Worm (Caenorhabditis elegans): ENCODE data around the gene sma-2.

sma-2 gene

DNA sequence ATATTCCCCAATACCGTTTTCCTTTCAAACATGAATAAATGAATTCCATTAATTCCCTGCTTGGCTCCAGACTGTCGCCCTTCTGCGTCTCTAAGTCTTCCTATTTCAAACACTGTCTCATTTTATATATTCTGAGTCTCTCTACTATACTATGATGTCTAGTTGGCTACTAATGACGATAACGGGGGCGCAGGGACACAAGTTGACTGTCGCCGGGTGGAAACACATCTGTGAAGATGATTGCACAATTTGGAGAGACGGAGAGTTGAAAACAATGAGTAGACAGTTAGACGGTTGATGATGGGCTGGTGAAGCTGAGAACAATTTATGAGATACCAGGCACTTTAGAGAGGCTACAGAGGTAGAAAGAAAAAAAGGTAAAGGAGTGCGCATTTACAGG, at the start of gene sma-2 (continued):
- TF ChIP-seq athp-1 (tag; optimal IDR thresholded peaks at IDR 0.05) (no peak), ztf-6 (GFP tag; IDR thresholded peaks at IDR 0.05) (no peak), pha-4 (tag; optimal IDR thresholded peaks at IDR 0.05) (peak; percentile 29), F10E7.11 (tag; optimal IDR thresholded peaks at IDR 0.05) (no peak), attf-6 (GFP tag; IDR thresholded peaks at IDR 0.05) (no peak), ceh-27 (GFP tag; optimal IDR thresholded peaks at IDR 0.05) (no peak), mel-28 (tag; optimal IDR thresholded peaks at IDR 0.05; ENCODE audit: borderline replicate concordance) (no peak), F23B12.7 (tag; optimal IDR thresholded peaks at IDR 0.05; ENCODE audit: insufficient read depth) (peak; percentile 47), madf-3 (GFP tag; IDR thresholded peaks at IDR 0.05) (no peak), F33H1.4 (GFP tag; IDR thresholded peaks at IDR 0.05) (no peak), cebp-1 (GFP tag; IDR thresholded peaks at IDR 0.05) (no peak), cebp-1 (tag; optimal IDR thresholded peaks at IDR 0.05) (peak; percentile 73), hlh-26 (GFP tag; conservative IDR thresholded peaks at IDR 0.05) (no peak), ztf-25 (GFP tag; IDR thresholded peaks at IDR 0.05) (no peak), ceh-40 (GFP tag; IDR thresholded peaks at IDR 0.05) (no peak), ztf-26 (tag; optimal IDR thresholded peaks at IDR 0.05) (peak; percentile 26), F57C9.4 (tag; optimal IDR thresholded peaks at IDR 0.05) (no peak), lsy-27 (tag; optimal IDR thresholded peaks at IDR 0.05; ENCODE audit: borderline replicate concordance, insufficient read depth) (no peak), B0336.3 (GFP tag; IDR thresholded peaks at IDR 0.05) (peak; percentile 44; the same call in 1 of the 2 replicates), D2030.7 (GFP tag; IDR thresholded peaks at IDR 0.05) (no peak), bed-1 (GFP tag; IDR thresholded peaks at IDR 0.05) (no peak), snpc-3.4 (tag; optimal IDR thresholded peaks at IDR 0.05) (no peak), C06A6.2 (GFP tag; conservative IDR thresholded peaks at IDR 0.05) (no peak), ztf-18 (tag; optimal IDR thresholded peaks at IDR 0.05) (peak; percentile 30), atf-7 (tag; optimal IDR thresholded peaks at IDR 0.05) (peak; percentile 68), let-526 (GFP tag; IDR thresholded peaks at IDR 0.05) (0 out of 2 replicates have a peak, but pooled peaks have one; percentile 50), madf-6 (GFP tag; IDR thresholded peaks at IDR 0.05) (no peak), attf-5 (GFP tag; optimal IDR thresholded peaks at IDR 0.05) (peak; percentile 68), nhr-90 (tag; optimal IDR thresholded peaks at IDR 0.05) (peak; percentile 7), tbp1 (GFP tag; optimal IDR thresholded peaks at IDR 0.05) (peak; percentile 36), unc-62 (GFP tag; optimal IDR thresholded peaks at IDR 0.05) (no peak), gei-17 (GFP tag; optimal IDR thresholded peaks at IDR 0.05) (no peak), ama-1 (optimal IDR thresholded peaks at IDR 0.05) (no peak), ama-1 (GFP tag; optimal IDR thresholded peaks at IDR 0.05) (no peak), Y95B8A.8 (GFP tag; IDR thresholded peaks at IDR 0.05) (no peak), madf-8 (GFP tag; conservative IDR thresholded peaks at IDR 0.05) (no peak), K12H6.12 (tag; optimal IDR thresholded peaks at IDR 0.05) (no peak), hmg-20 (GFP tag; IDR thresholded peaks at IDR 0.05) (no peak), ets-4 (GFP tag; optimal IDR thresholded peaks at IDR 0.05) (peak; percentile 18), mes-4 (tag; optimal IDR thresholded peaks at IDR 0.05) (no peak), ztf-3 (GFP tag; optimal IDR thresholded peaks at IDR 0.05) (no peak), unc-130 (GFP tag; optimal IDR thresholded peaks at IDR 0.05) (no peak), F37B4.10 (GFP tag; IDR thresholded peaks at IDR 0.05) (no peak), snpc-4 (GFP tag; optimal IDR thresholded peaks at IDR 0.05) (no peak), snpc-4 (tag; optimal IDR thresholded peaks at IDR 0.05) (peak in 1 of 4 experiments; percentile 30), F22D6.2 (tag; optimal IDR thresholded peaks at IDR 0.05) (no peak), Y67H2A.10 (GFP tag; conservative IDR thresholded peaks at IDR 0.05) (no peak), F49E8.2 (tag; optimal IDR thresholded peaks at IDR 0.05; ENCODE audit: insufficient read depth) (no peak), B0261.1 (tag; optimal IDR thresholded peaks at IDR 0.05) (no peak), Y53F4B.3 (GFP tag; IDR thresholded peaks at IDR 0.05) (no peak)

All from whole organism, young adult.